Fruit fly (Drosophila melanogaster): ENCODE measurements around the gene Cpr72Ec.

dm6 chr3L:16321172-16321571, 46.0 kb downstream of the Cpr72Ec start, which contains the start of gene CG42718:
- TF ChIP-seq psq (GFP tag; optimal IDR thresholded peaks at IDR 0.05) (no peak), h (GFP tag; optimal IDR thresholded peaks at IDR 0.05) (no peak), Hnf4 (GFP tag; optimal IDR thresholded peaks at IDR 0.05) (no peak), Myc (optimal IDR thresholded peaks at IDR 0.05) (no peak)

Data from whole organism, wandering third instar larva.